Fruit fly (Drosophila melanogaster): ENCODE data around the gene Rrp46.

dm6 chr3R:10391863-10392538, 21.1 kb upstream of the Rrp46 start:
- TF ChIP-seq CG7101 (tag; optimal IDR thresholded peaks at IDR 0.05) (no peak), toe (GFP tag; optimal IDR thresholded peaks at IDR 0.05) (no peak)

Measured in whole organism, adult.